Fruit fly (Drosophila melanogaster) whole organism, pupa: ENCODE measurements around the gene spz5.

Experiments
- CG10348 ChIP-seq: fragments of 200-800 bp; sonication (Bioruptor generic); IDR thresholded peaks from 2 replicates; pipeline ENCODE4 v1.3.6; 2022; ENCODE audit warnings: missing biosample characterization, missing genetic modification characterization
- CG12605 ChIP-seq: fragments of 200-800 bp; sonication (Bioruptor generic); IDR thresholded peaks from 2 replicates; pipeline ENCODE4 v1.3.6; 2022; ENCODE audit warnings: missing biosample characterization, missing genetic modification characterization
- CG13204 ChIP-seq: fragments of 200-800 bp; sonication (Bioruptor generic); optimal IDR thresholded peaks from 2 replicates; lab custom pipeline; 2018; ENCODE audit warnings: missing biosample characterization, mild to moderate bottlenecking, missing genetic modification characterization, moderate library complexity
- CG14655 ChIP-seq: fragments of 200-800 bp; sonication (Bioruptor generic); optimal IDR thresholded peaks from 3 replicates; lab custom pipeline; 2017; ENCODE audit warnings: mild to moderate bottlenecking, missing biosample characterization, missing genetic modification reagents, missing genetic modification characterization
- CG15710 ChIP-seq: fragments of 200-800 bp; sonication (Bioruptor generic); optimal IDR thresholded peaks from 2 replicates; lab custom pipeline; 2018; ENCODE audit warnings: missing biosample characterization, mild to moderate bottlenecking, missing genetic modification characterization, moderate library complexity
- CG17806 ChIP-seq: fragments of 200-800 bp; sonication (Bioruptor generic); optimal IDR thresholded peaks from 2 replicates; lab custom pipeline; 2018; ENCODE audit warnings: missing biosample characterization, mild to moderate bottlenecking, missing genetic modification characterization, moderate library complexity
- CG32121 ChIP-seq: fragments of 200-800 bp; sonication (Bioruptor generic); IDR thresholded peaks from 2 replicates; pipeline ENCODE4 v1.3.6; 2022; ENCODE audit warnings: missing biosample characterization, missing genetic modification characterization
- CG34367 ChIP-seq: fragments of 200-800 bp; sonication (Bioruptor generic); optimal IDR thresholded peaks from 2 replicates; lab custom pipeline; 2018; ENCODE audit warnings: missing biosample characterization, mild to moderate bottlenecking, missing genetic modification characterization
- CG4496 ChIP-seq: fragments of 200-800 bp; sonication (Bioruptor generic); IDR thresholded peaks from 3 replicates; pipeline ENCODE4 v1.3.6; 2022; ENCODE audit warnings: missing biosample characterization, missing genetic modification characterization
- CG8159 ChIP-seq: fragments of 200-800 bp; sonication (Bioruptor generic); optimal IDR thresholded peaks from 3 replicates; lab custom pipeline; 2018; ENCODE audit warnings: missing biosample characterization, mild to moderate bottlenecking, missing genetic modification characterization, moderate library complexity
- CG8301 ChIP-seq: fragments of 200-800 bp; sonication (Bioruptor generic); optimal IDR thresholded peaks from 2 replicates; lab custom pipeline; 2018; ENCODE audit warnings: missing biosample characterization, mild to moderate bottlenecking, missing genetic modification characterization
- CG9948 ChIP-seq: fragments of 200-800 bp; sonication (Bioruptor generic); optimal IDR thresholded peaks from 2 replicates; lab custom pipeline; 2018; ENCODE audit warnings: missing biosample characterization, mild to moderate bottlenecking, missing genetic modification characterization, moderate library complexity
- D1 ChIP-seq: fragments of 200-800 bp; sonication (Bioruptor generic); optimal IDR thresholded peaks from 2 replicates; lab custom pipeline; 2018; ENCODE audit warnings: missing biosample characterization, mild to moderate bottlenecking, missing genetic modification characterization, moderate library complexity
- EcR ChIP-seq: fragments of 200-800 bp; sonication (Bioruptor generic); optimal IDR thresholded peaks from 3 replicates; lab custom pipeline; 2019; ENCODE audit warnings: missing biosample characterization, missing genetic modification characterization, mild to moderate bottlenecking, moderate library complexity, missing genetic modification reagents
- Ets98B ChIP-seq: fragments of 200-800 bp; sonication (Bioruptor generic); IDR thresholded peaks from 2 replicates; pipeline ENCODE4 v1.3.6; 2022; ENCODE audit warnings: missing biosample characterization, missing genetic modification characterization
- Pif1A ChIP-seq: fragments of 200-800 bp; sonication (Bioruptor generic); optimal IDR thresholded peaks from 3 replicates; lab custom pipeline; 2016; ENCODE audit warnings: missing biosample characterization, missing genetic modification characterization
- Pif1B ChIP-seq: fragments of 200-800 bp; sonication (Bioruptor generic); optimal IDR thresholded peaks from 3 replicates; lab custom pipeline; 2016; ENCODE audit warnings: missing biosample characterization, missing genetic modification characterization
- Snoo ChIP-seq: fragments of 200-800 bp; sonication (Bioruptor generic); optimal IDR thresholded peaks from 3 replicates; lab custom pipeline; 2017; ENCODE audit warnings: missing biosample characterization, mild to moderate bottlenecking, missing genetic modification characterization, inconsistent platforms
- fd96Ca ChIP-seq: fragments of 200-800 bp; sonication (Bioruptor generic); IDR thresholded peaks from 3 replicates; pipeline ENCODE4 v1.3.6; 2022; ENCODE audit warnings: missing biosample characterization, missing genetic modification characterization
- gl ChIP-seq: fragments of 200-800 bp; sonication (Bioruptor generic); optimal IDR thresholded peaks from 2 replicates; lab custom pipeline; 2018; ENCODE audit warnings: missing biosample characterization, mild to moderate bottlenecking, missing genetic modification characterization
- rn ChIP-seq: fragments of 200-800 bp; sonication (Bioruptor generic); IDR thresholded peaks from 2 replicates; pipeline ENCODE4 v1.3.6; 2022; ENCODE audit warnings: missing biosample characterization, missing genetic modification characterization

The spz5 gene

DNA sequence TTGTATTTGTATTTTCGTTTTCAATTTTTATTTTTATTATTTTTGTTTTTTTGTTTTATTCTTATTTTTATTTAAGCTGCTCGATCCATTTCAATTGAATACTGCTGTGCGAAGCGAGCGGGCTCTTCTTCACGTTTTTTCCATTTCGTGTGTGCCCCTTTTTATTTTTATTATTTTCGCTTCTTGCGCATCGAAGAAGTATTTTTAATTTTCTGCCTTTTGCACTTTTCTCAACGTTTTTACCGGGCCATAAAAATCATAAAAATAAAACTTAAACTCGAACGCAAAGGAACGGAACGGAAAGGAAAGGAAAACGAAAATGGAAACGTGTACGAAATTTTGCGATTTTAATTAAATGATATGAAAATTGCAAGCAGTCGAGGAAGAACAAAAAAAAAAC is 54.5 kb downstream of the spz5 start:
- TF ChIP-seq CG8159 (tag; lab: Kevin White, UChicago) (peak; percentile 41), CG15710 (tag; lab: Kevin White, UChicago) (peak; percentile 37), CG14655 (GFP tag; lab: Kevin White, UChicago) (peak; percentile 4), CG12605 (no peak), fd96Ca (GFP tag; lab: Robert Waterston, UW) (no peak), Pif1B (GFP tag; lab: Kevin White, UChicago) (peak; percentile 8)

DNA sequence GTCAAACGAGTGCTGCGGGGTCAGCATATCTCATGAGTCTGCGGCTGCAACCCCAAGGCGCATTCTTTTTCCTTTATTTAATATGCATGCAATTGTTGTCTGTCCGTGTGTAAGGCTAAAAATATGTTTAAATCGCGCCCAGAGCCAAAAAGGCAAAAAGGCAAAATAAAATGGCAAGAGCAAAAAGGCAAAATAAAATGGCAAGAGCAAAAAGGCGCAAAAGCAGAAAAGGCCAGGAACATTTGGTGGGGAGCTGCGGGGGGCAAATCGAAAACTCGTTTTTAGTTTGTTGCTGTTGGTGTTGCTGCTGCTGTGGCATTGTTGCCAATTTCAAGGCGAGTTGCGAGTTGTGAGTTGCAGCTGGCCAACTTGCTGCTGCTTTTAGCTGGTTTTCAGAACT is 56.2 kb downstream of the spz5 start:
- TF ChIP-seq CG34367 (tag; lab: Kevin White, UChicago), result peak; percentile 61
- TF ChIP-seq CG17806 (tag; lab: Kevin White, UChicago), result peak; percentile 31
- peak; percentile 22 for TF ChIP-seq CG14655 (GFP tag; lab: Kevin White, UChicago)
- TF ChIP-seq Ets98B (GFP tag; lab: Robert Waterston, UW), result peak; percentile 39; the same call in 1 of the 2 replicates
- TF ChIP-seq CG9948 (tag; lab: Kevin White, UChicago), result peak; percentile 75
- peak; percentile 50; the same call in 1 of the 2 replicates for TF ChIP-seq rn
- TF ChIP-seq fd96Ca (GFP tag; lab: Robert Waterston, UW), result peak; percentile 75; the same call in 2 of the 3 replicates
- peak; percentile 83 for TF ChIP-seq EcR (GFP tag; lab: Kevin White, UChicago)
- TF ChIP-seq CG13204 (GFP tag; lab: Kevin White, UChicago), result peak; percentile 87
- peak; percentile 57 for TF ChIP-seq CG8159 (tag; lab: Kevin White, UChicago)
- TF ChIP-seq CG15710 (tag; lab: Kevin White, UChicago), result peak; percentile 84
- no peak for TF ChIP-seq CG10348 (GFP tag; lab: Robert Waterston, UW)
- TF ChIP-seq D1, result peak; percentile 86
- TF ChIP-seq Pif1A (GFP tag; lab: Kevin White, UChicago), result peak; percentile 50
- peak; percentile 92 for TF ChIP-seq CG4496 (GFP tag; lab: Robert Waterston, UW)
- no peak for TF ChIP-seq CG32121 (GFP tag; lab: Robert Waterston, UW)
- peak; percentile 86 for TF ChIP-seq CG12605
- peak; percentile 32 for TF ChIP-seq Pif1B (GFP tag; lab: Kevin White, UChicago)
- peak; percentile 42 for TF ChIP-seq CG8301 (tag; lab: Kevin White, UChicago)
- TF ChIP-seq Snoo, result peak; percentile 31
- peak; percentile 88 for TF ChIP-seq gl (tag; lab: Kevin White, UChicago)

DNA sequence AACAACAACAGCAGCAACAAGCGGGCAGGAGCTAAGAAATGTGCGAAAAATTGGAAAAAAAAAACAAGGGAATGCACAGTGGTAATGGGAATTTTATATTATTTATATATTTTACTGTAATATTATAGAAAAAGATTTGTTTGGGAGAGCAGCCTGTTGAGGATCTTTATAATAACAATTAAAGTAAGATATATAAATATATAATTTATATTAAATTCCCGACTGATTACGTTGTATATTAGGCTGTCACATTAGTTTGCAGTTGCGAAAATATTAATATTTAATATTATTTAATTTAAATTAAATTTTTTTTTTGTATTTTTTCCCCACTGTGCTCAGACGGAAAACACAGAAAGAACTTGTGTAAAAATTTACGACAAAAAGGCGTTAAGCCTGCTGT is 57.0 kb downstream of the spz5 start:
- no peak for TF ChIP-seq Ets98B (GFP tag; lab: Robert Waterston, UW)
- TF ChIP-seq CG17806 (tag; lab: Kevin White, UChicago), result peak; percentile 85
- TF ChIP-seq CG10348 (GFP tag; lab: Robert Waterston, UW), result no peak
- no peak for TF ChIP-seq CG4496 (GFP tag; lab: Robert Waterston, UW)
- TF ChIP-seq gl (tag; lab: Kevin White, UChicago), result no peak
- peak; percentile 96 for TF ChIP-seq CG13204 (GFP tag; lab: Kevin White, UChicago)
- TF ChIP-seq CG8301 (tag; lab: Kevin White, UChicago), result peak; percentile 16
- TF ChIP-seq D1, result peak; percentile 99
- peak; percentile 97 for TF ChIP-seq CG34367 (tag; lab: Kevin White, UChicago)
- no peak for TF ChIP-seq rn
- TF ChIP-seq Snoo, result peak; percentile 96
- TF ChIP-seq CG9948 (tag; lab: Kevin White, UChicago), result peak; percentile 99
- no peak for TF ChIP-seq fd96Ca (GFP tag; lab: Robert Waterston, UW)
- peak; percentile 9 for TF ChIP-seq Pif1A (GFP tag; lab: Kevin White, UChicago)
- TF ChIP-seq Pif1B (GFP tag; lab: Kevin White, UChicago), result peak; percentile 53
- TF ChIP-seq EcR (GFP tag; lab: Kevin White, UChicago), result peak; percentile 2
- peak; percentile 99 for TF ChIP-seq CG15710 (tag; lab: Kevin White, UChicago)
- TF ChIP-seq CG14655 (GFP tag; lab: Kevin White, UChicago), result peak; percentile 69
- TF ChIP-seq CG32121 (GFP tag; lab: Robert Waterston, UW), result no peak
- peak; percentile 46 for TF ChIP-seq CG12605
- TF ChIP-seq CG8159 (tag; lab: Kevin White, UChicago), result peak; percentile 93

DNA sequence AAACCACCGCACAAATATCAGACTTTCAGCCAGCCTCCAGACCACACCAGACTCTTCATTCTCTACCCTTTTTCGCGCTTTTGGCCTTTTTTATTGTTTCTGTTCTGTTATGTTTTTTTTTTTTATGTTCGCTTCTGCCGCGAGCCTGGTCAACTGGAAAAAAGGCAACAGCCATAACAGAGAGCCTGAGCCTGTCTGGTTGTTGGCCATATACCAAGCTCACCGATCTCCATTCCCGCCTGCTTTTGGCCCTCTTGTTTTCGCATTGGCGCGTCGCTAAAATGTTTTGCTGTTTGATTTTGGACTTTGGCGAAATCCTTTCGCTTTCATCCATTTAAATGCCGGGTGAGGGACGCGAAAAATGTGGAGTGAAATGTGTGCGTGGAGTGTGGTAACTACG is 58.3 kb downstream of the spz5 start:
- no peak for TF ChIP-seq CG14655 (GFP tag; lab: Kevin White, UChicago)
- TF ChIP-seq CG8301 (tag; lab: Kevin White, UChicago), result no peak
- TF ChIP-seq CG34367 (tag; lab: Kevin White, UChicago), result no peak
- TF ChIP-seq EcR (GFP tag; lab: Kevin White, UChicago), result peak; percentile 7
- TF ChIP-seq Pif1A (GFP tag; lab: Kevin White, UChicago), result peak; percentile 20
- TF ChIP-seq fd96Ca (GFP tag; lab: Robert Waterston, UW), result no peak
- TF ChIP-seq CG12605, result 0 out of 2 replicates have a peak, but pooled peaks have one; percentile 20
- peak; percentile 47 for TF ChIP-seq gl (tag; lab: Kevin White, UChicago)
- peak; percentile 31 for TF ChIP-seq CG13204 (GFP tag; lab: Kevin White, UChicago)
- peak; percentile 59 for TF ChIP-seq Snoo
- TF ChIP-seq CG17806 (tag; lab: Kevin White, UChicago), result peak; percentile 5
- TF ChIP-seq rn, result no peak
- TF ChIP-seq CG8159 (tag; lab: Kevin White, UChicago), result peak; percentile 16
- no peak for TF ChIP-seq Pif1B (GFP tag; lab: Kevin White, UChicago)
- TF ChIP-seq CG10348 (GFP tag; lab: Robert Waterston, UW), result no peak
- TF ChIP-seq CG9948 (tag; lab: Kevin White, UChicago), result peak; percentile 20
